Fruit fly (Drosophila melanogaster): ENCODE data around the gene CG6664.
A peak's percentile ranks its signal among the peaks of the same experiment; 100 is the strongest.

Gene CG6664

dm6 chr3L:17007496-17007895 lies 8.5 kb downstream of the CG6664 start:
- TF ChIP-seq CG10669 (GFP tag; optimal IDR thresholded peaks at IDR 0.05) (no peak), fkh (GFP tag; optimal IDR thresholded peaks at IDR 0.05) (peak; percentile 58)

- TF ChIP-seq fd59A (GFP tag; optimal IDR thresholded peaks at IDR 0.05), result peak; percentile 22
- TF ChIP-seq achi (GFP tag; optimal IDR thresholded peaks at IDR 0.05), result peak; percentile 45
- TF ChIP-seq CG6163 (GFP tag; IDR thresholded peaks at IDR 0.05), result peak; percentile 75
- peak; percentile 53 for TF ChIP-seq vri (GFP tag; optimal IDR thresholded peaks at IDR 0.05)
- TF ChIP-seq eg (GFP tag; IDR thresholded peaks at IDR 0.05), result peak; percentile 75
- TF ChIP-seq CG6792 (GFP tag; optimal IDR thresholded peaks at IDR 0.05), result peak; percentile 17
- peak; percentile 40 for TF ChIP-seq CG7368 (GFP tag; optimal IDR thresholded peaks at IDR 0.05)
- TF ChIP-seq Hr4 (GFP tag; optimal IDR thresholded peaks at IDR 0.05), result peak; percentile 50
- TF ChIP-seq Smox (GFP tag; optimal IDR thresholded peaks at IDR 0.05), result peak; percentile 41
- peak; percentile 29 for TF ChIP-seq CG8319 (GFP tag; optimal IDR thresholded peaks at IDR 0.05)
- TF ChIP-seq dsx (GFP tag; optimal IDR thresholded peaks at IDR 0.05; ENCODE audit: poor library complexity, severe bottlenecking), result peak; percentile 41
- TF ChIP-seq CG10669 (GFP tag; optimal IDR thresholded peaks at IDR 0.05), result peak; percentile 39
- peak; percentile 50 for TF ChIP-seq Ets96B (tag; optimal IDR thresholded peaks at IDR 0.05)
- TF ChIP-seq CG1621 (tag; optimal IDR thresholded peaks at IDR 0.05), result peak; percentile 11
- TF ChIP-seq Eip75B (GFP tag; optimal IDR thresholded peaks at IDR 0.05), result peak; percentile 11
- peak; percentile 19 for TF ChIP-seq esn (GFP tag; optimal IDR thresholded peaks at IDR 0.05)
- peak; percentile 43 for TF ChIP-seq topi (GFP tag; optimal IDR thresholded peaks at IDR 0.05)
- peak; percentile 54 for TF ChIP-seq pdm3 (GFP tag; optimal IDR thresholded peaks at IDR 0.05)
- no peak for TF ChIP-seq Hr38 (GFP tag; optimal IDR thresholded peaks at IDR 0.05)
- peak; percentile 13 to 19 for TF ChIP-seq ss (GFP tag; optimal IDR thresholded peaks at IDR 0.05)
- TF ChIP-seq Ets21C (GFP tag; optimal IDR thresholded peaks at IDR 0.05), result peak; percentile 8
- no peak for TF ChIP-seq CG9139 (GFP tag; optimal IDR thresholded peaks at IDR 0.05)
- TF ChIP-seq CG11762 (GFP tag; optimal IDR thresholded peaks at IDR 0.05; ENCODE audit: insufficient read depth), result peak; percentile 25
- TF ChIP-seq Eip78C (GFP tag), result peak; percentile 88
- peak; percentile 47 for TF ChIP-seq CG11902 (GFP tag; optimal IDR thresholded peaks at IDR 0.05)
- TF ChIP-seq Sox14 (GFP tag; optimal IDR thresholded peaks at IDR 0.05), result peak; percentile 50
- TF ChIP-seq CG3919 (GFP tag; optimal IDR thresholded peaks at IDR 0.05), result peak; percentile 59
- TF ChIP-seq OdsH (GFP tag; optimal IDR thresholded peaks at IDR 0.05), result peak; percentile 62
- peak; percentile 51 for TF ChIP-seq spab (GFP tag; optimal IDR thresholded peaks at IDR 0.05)
- TF ChIP-seq Gug (GFP tag; IDR thresholded peaks at IDR 0.05), result peak; percentile 26; the same call in 1 of the 2 replicates
- peak; percentile 60 for TF ChIP-seq CG32006 (GFP tag; optimal IDR thresholded peaks at IDR 0.05)
- TF ChIP-seq CG8119 (GFP tag; IDR thresholded peaks at IDR 0.05), result peak; percentile 69
- TF ChIP-seq CG6854 (GFP tag; optimal IDR thresholded peaks at IDR 0.05), result no peak
- TF ChIP-seq lz (GFP tag; optimal IDR thresholded peaks at IDR 0.05), result peak; percentile 32
- TF ChIP-seq Hr39 (GFP tag; optimal IDR thresholded peaks at IDR 0.05), result peak; percentile 48
- TF ChIP-seq CG11294 (GFP tag; IDR thresholded peaks at IDR 0.05), result peak; percentile 36; the same call in 1 of the 2 replicates
- peak; percentile 57 for TF ChIP-seq acj6 (GFP tag; optimal IDR thresholded peaks at IDR 0.05)
- peak; percentile 81 for TF ChIP-seq svp (GFP tag)
- no peak for TF ChIP-seq Blimp-1 (GFP tag; optimal IDR thresholded peaks at IDR 0.05)
- peak; percentile 59 for TF ChIP-seq fkh (GFP tag; optimal IDR thresholded peaks at IDR 0.05)
- TF ChIP-seq CG16779 (tag; optimal IDR thresholded peaks at IDR 0.05), result peak; percentile 21
- TF ChIP-seq net (GFP tag; optimal IDR thresholded peaks at IDR 0.05), result peak; percentile 51
- TF ChIP-seq Sox102F (GFP tag; optimal IDR thresholded peaks at IDR 0.05), result peak; percentile 23
- TF ChIP-seq Eip93F (GFP tag; optimal IDR thresholded peaks at IDR 0.05), result no peak
- TF ChIP-seq Met (GFP tag; optimal IDR thresholded peaks at IDR 0.05), result peak; percentile 32
- TF ChIP-seq cyc (GFP tag; optimal IDR thresholded peaks at IDR 0.05), result peak; percentile 27
- peak; percentile 50 for TF ChIP-seq CG6276 (GFP tag; optimal IDR thresholded peaks at IDR 0.05)
- TF ChIP-seq CG8632 (GFP tag; optimal IDR thresholded peaks at IDR 0.05), result peak; percentile 57
- peak; percentile 48 for TF ChIP-seq Lpt (GFP tag; optimal IDR thresholded peaks at IDR 0.05)
- TF ChIP-seq CG31627 (GFP tag; optimal IDR thresholded peaks at IDR 0.05), result peak; percentile 30
Measured at dm6 chr3L:17007041-17007471, 8.9 kb downstream of the CG6664 start.

Data from whole organism, prepupa.